Worm (Caenorhabditis elegans) whole organism, L2 larva: ENCODE measurements around the gene arrd-28.

Experiments used
- C34F6.9 ChIP-seq: fragments of 150-350 bp; optimal IDR thresholded peaks from 2 replicates; lab custom pipeline; 2014; ENCODE audit warnings: missing biosample characterization, missing genetic modification characterization
- F13H6.1 ChIP-seq: sonication (generic microtip); optimal IDR thresholded peaks from 2 replicates; lab custom pipeline; 2016; ENCODE audit warnings: missing genetic modification characterization, missing compliant biosample characterization
- R02D3.7 ChIP-seq: fragments of 150-350 bp; optimal IDR thresholded peaks from 2 replicates; lab custom pipeline; 2014; ENCODE audit warnings: missing biosample characterization, missing genetic modification characterization
- Y55F3AM.14 ChIP-seq: fragments of 200-800 bp; sonication (Bioruptor generic); optimal IDR thresholded peaks from 2 replicates; lab custom pipeline; 2018; ENCODE audit warnings: mild to moderate bottlenecking, missing genetic modification characterization, missing compliant biosample characterization
- ZK546.5 ChIP-seq: sonication (generic microtip); optimal IDR thresholded peaks from 2 replicates; lab custom pipeline; 2017; ENCODE audit warnings: missing biosample characterization, missing genetic modification characterization
- blmp-1 ChIP-seq: sonication (generic microtip); optimal IDR thresholded peaks from 2 replicates; lab custom pipeline; 2017; ENCODE audit warnings: missing genetic modification characterization, mild to moderate bottlenecking, missing compliant biosample characterization, antibody characterized with exemption, moderate library complexity; ENCODE audit not compliant: insufficient read depth
- ceh-16 ChIP-seq: fragments of 150-350 bp; optimal IDR thresholded peaks from 2 replicates; lab custom pipeline; 2014; ENCODE audit warnings: missing biosample characterization, missing genetic modification characterization
- ceh-82 ChIP-seq: fragments of 150-350 bp; optimal IDR thresholded peaks from 2 replicates; lab custom pipeline; 2014; ENCODE audit warnings: missing biosample characterization, missing genetic modification characterization
- crh-2 ChIP-seq: sonication (generic microtip); optimal IDR thresholded peaks from 2 replicates; lab custom pipeline; 2017; ENCODE audit warnings: missing biosample characterization, missing genetic modification characterization
- dmd-4 ChIP-seq: sonication (generic microtip); optimal IDR thresholded peaks from 2 replicates; lab custom pipeline; 2017; ENCODE audit warnings: missing biosample characterization, missing genetic modification characterization
- egl-27 ChIP-seq: sonication (generic microtip); optimal IDR thresholded peaks from 3 replicates; lab custom pipeline; 2017; ENCODE audit warnings: missing biosample characterization, missing genetic modification reagents, missing genetic modification characterization
- elt-3 ChIP-seq: sonication (generic microtip); optimal IDR thresholded peaks from 2 replicates; lab custom pipeline; 2017; ENCODE audit warnings: missing biosample characterization, missing genetic modification characterization
- fos-1 ChIP-seq: fragments of 150-350 bp; optimal IDR thresholded peaks from 2 replicates; lab custom pipeline; 2014; ENCODE audit warnings: missing biosample characterization, missing genetic modification characterization
- gmeb-1 ChIP-seq: fragments of 150-350 bp; optimal IDR thresholded peaks from 2 replicates; lab custom pipeline; 2014; ENCODE audit warnings: missing biosample characterization, missing genetic modification characterization
- lin-11 ChIP-seq: fragments of 150-350 bp; sonication (generic microtip); optimal IDR thresholded peaks from 2 replicates; lab custom pipeline; 2014; ENCODE audit warnings: missing biosample characterization, missing genetic modification characterization, inconsistent platforms, mixed read lengths
- lin-13 ChIP-seq: fragments of 150-350 bp; optimal IDR thresholded peaks from 2 replicates; lab custom pipeline; 2014; ENCODE audit warnings: missing biosample characterization, missing genetic modification reagents, missing genetic modification characterization
- lin-39 ChIP-seq: fragments of 150-350 bp; optimal IDR thresholded peaks from 2 replicates; lab custom pipeline; 2014; ENCODE audit warnings: missing biosample characterization, missing genetic modification reagents, missing genetic modification characterization
- lsy-2 ChIP-seq, 2 experiments: fragments of 150-350 bp in 1 of 2; sonication (generic microtip) in 1 of 2; optimal IDR thresholded peaks; 2 replicates each; lab custom pipeline; 2014 to 2017; ENCODE audit warnings: missing biosample characterization in 2 of 2, missing genetic modification characterization in 2 of 2
- mab-5 ChIP-seq: fragments of 150-350 bp; optimal IDR thresholded peaks from 2 replicates; lab custom pipeline; 2014; ENCODE audit warnings: missing biosample characterization, missing genetic modification characterization
- mbf-1 ChIP-seq: sonication (generic microtip); optimal IDR thresholded peaks from 2 replicates; lab custom pipeline; 2017; ENCODE audit warnings: missing biosample characterization, missing genetic modification characterization
- nhr-10 ChIP-seq: sonication (generic microtip); optimal IDR thresholded peaks from 2 replicates; lab custom pipeline; 2017; ENCODE audit warnings: missing biosample characterization, missing genetic modification characterization
- nhr-11 ChIP-seq: fragments of 150-350 bp; optimal IDR thresholded peaks from 2 replicates; lab custom pipeline; 2014; ENCODE audit warnings: missing biosample characterization, missing genetic modification characterization
- nhr-12 ChIP-seq: fragments of 150-350 bp; optimal IDR thresholded peaks from 2 replicates; lab custom pipeline; 2014; ENCODE audit warnings: missing biosample characterization, missing genetic modification characterization
- nhr-129 ChIP-seq: fragments of 150-350 bp; optimal IDR thresholded peaks from 2 replicates; lab custom pipeline; 2014; ENCODE audit warnings: missing biosample characterization, missing genetic modification characterization
- nhr-21 ChIP-seq: fragments of 150-350 bp; optimal IDR thresholded peaks from 2 replicates; lab custom pipeline; 2014; ENCODE audit warnings: missing biosample characterization, missing genetic modification characterization
- nhr-23 ChIP-seq: fragments of 150-350 bp; optimal IDR thresholded peaks from 2 replicates; lab custom pipeline; 2014; ENCODE audit warnings: missing biosample characterization, missing genetic modification reagents, missing genetic modification characterization
- nhr-237 ChIP-seq: fragments of 150-350 bp; optimal IDR thresholded peaks from 2 replicates; lab custom pipeline; 2014; ENCODE audit warnings: missing biosample characterization, missing genetic modification characterization
- nhr-25 ChIP-seq: fragments of 150-350 bp; sonication (generic microtip); optimal IDR thresholded peaks from 3 replicates; lab custom pipeline; 2014; ENCODE audit warnings: missing biosample characterization, missing genetic modification characterization
- nhr-77 ChIP-seq: fragments of 150-350 bp; optimal IDR thresholded peaks from 2 replicates; lab custom pipeline; 2014; ENCODE audit warnings: missing biosample characterization, missing genetic modification characterization
- sem-4 ChIP-seq: fragments of 150-350 bp; optimal IDR thresholded peaks from 2 replicates; lab custom pipeline; 2014; ENCODE audit warnings: missing biosample characterization, missing genetic modification reagents, missing genetic modification characterization
- sma-3 ChIP-seq: sonication (generic microtip); optimal IDR thresholded peaks from 2 replicates; lab custom pipeline; 2016; ENCODE audit warnings: missing genetic modification reagents, missing genetic modification characterization, missing compliant biosample characterization
- sma-9 ChIP-seq, 2 experiments: fragments of 150-350 bp in 1 of 2; sonication (generic microtip) in 1 of 2; optimal IDR thresholded peaks; 2 replicates each; lab custom pipeline; 2014 to 2016; ENCODE audit warnings: missing genetic modification characterization in 2 of 2, mild to moderate bottlenecking in 1 of 2, missing biosample characterization in 1 of 2, missing compliant biosample characterization in 1 of 2, missing genetic modification reagents in 1 of 2, moderate library complexity in 1 of 2
- snpc-4 ChIP-seq: fragments of 150-350 bp; optimal IDR thresholded peaks from 2 replicates; lab custom pipeline; 2014; ENCODE audit warnings: missing biosample characterization, missing genetic modification characterization
- unc-39 ChIP-seq: fragments of 150-350 bp; optimal IDR thresholded peaks from 2 replicates; lab custom pipeline; 2014; ENCODE audit warnings: missing biosample characterization, missing genetic modification characterization
- unc-55 ChIP-seq: fragments of 150-350 bp; sonication (generic microtip); optimal IDR thresholded peaks from 3 replicates; lab custom pipeline; 2014; ENCODE audit warnings: missing biosample characterization, missing genetic modification reagents, missing genetic modification characterization
- unc-62 ChIP-seq: fragments of 150-350 bp; optimal IDR thresholded peaks from 2 replicates; lab custom pipeline; 2014; ENCODE audit warnings: missing biosample characterization, missing genetic modification reagents, missing genetic modification characterization
- zag-1 ChIP-seq: fragments of 150-350 bp; optimal IDR thresholded peaks from 2 replicates; lab custom pipeline; 2014; ENCODE audit warnings: missing biosample characterization, missing genetic modification characterization
- ztf-11 ChIP-seq: sonication (generic microtip); optimal IDR thresholded peaks from 2 replicates; lab custom pipeline; 2017; ENCODE audit warnings: missing biosample characterization, missing genetic modification characterization
- ztf-4 ChIP-seq: fragments of 150-350 bp; optimal IDR thresholded peaks from 2 replicates; lab custom pipeline; 2014; ENCODE audit warnings: missing biosample characterization, missing genetic modification characterization

Gene arrd-28

DNA sequence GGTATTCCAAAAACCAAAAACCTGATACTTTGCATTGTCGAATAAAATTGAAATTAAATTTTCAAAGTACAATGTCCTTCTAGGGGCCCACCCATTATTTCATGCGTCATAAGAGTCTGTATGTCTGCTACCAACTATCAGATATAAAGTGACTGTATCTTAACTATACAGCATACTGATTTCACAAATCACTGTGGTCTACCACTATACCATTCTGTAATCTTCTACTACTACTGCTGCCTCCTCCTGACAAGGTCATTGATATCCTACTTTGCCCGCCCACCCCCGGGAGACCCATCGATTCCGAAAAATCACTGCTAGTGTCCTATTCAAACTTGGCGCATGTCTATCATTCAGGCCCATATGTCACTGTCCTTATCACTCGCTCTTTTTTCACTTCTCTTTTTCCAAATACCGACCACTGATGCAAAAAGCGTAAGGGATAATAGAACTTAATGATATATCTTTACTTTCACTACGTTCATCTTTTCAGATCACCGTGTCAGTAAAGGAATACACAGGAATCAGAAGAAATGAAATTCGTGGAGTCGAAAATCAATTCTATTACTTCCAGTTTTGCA, 11.7 kb upstream of the arrd-28 start, which contains the start of gene C07A4.2:
C07A4.2 (plus strand) TSS at position 195 of the 581 bp plus-strand sequence.
- TF ChIP-seq lin-39 (no peak), nhr-129 (tag; lab: Kevin White, UChicago) (no peak), dmd-4 (no peak), R02D3.7 (tag; lab: Kevin White, UChicago) (no peak), zag-1 (no peak), ztf-11 (tag; lab: Kevin White, UChicago) (no peak), Y55F3AM.14 (no peak)

DNA sequence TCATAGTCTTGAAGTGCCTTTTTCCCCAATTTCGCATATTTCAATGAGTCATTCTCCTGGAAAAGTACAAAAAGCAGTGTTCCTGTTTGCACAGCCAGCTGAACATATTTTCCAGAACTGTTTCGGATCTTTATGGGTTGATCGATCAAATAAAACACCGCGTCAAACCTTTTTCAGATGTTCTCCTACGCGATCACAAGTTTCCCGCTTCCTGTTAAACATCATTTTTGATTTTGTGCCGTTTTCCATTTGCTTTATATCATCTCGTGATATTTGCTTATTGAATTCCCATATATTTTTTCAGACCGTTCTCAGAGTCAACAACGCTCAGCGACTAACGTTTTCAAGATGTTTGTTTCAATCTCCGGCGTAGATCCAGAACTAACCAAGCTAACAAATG, 9.1 kb upstream of the arrd-28 start, which contains the start of gene C07A4.3:
C07A4.3 (plus strand) TSS at position 301 of the 400 bp plus-strand sequence.
- TF ChIP-seq elt-3 (tag; lab: Kevin White, UChicago): no peak
- no peak for TF ChIP-seq egl-27 (tag; lab: Kevin White, UChicago)
- no peak for TF ChIP-seq unc-55 (GFP tag; lab: Kevin White, UChicago)
- no peak for TF ChIP-seq Y55F3AM.14
- no peak for TF ChIP-seq ceh-16

DNA sequence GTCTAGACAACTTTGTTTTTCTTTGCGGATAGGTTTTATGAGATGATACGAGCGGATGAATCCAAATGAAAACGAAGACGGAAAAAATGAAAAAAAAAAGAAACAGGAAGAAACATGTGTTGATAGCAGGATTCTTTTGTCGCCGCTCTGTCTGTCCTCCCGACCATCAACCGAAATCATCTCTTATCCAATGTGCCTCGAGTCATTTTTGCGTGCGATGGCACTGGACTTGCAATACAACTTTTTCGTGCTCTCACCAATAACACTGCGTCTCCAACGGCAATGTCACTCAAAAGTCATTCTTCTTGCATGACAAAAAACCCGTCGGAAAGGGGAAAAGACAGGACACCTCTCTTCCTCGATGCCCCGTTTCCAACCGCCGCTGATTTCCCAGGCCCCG, 7.5 kb upstream of the arrd-28 start, which contains the start of gene ncs-4:
ncs-4 (plus strand) TSS at position 227 of the 400 bp plus-strand sequence.
- TF ChIP-seq sma-9 (GFP tag; optimal IDR thresholded peaks at IDR 0.05; lab: Kevin White, UChicago): peak; percentile 53
- TF ChIP-seq sma-9 (tag; optimal IDR thresholded peaks at IDR 0.05; lab: Kevin White, UChicago): no peak
- no peak for TF ChIP-seq crh-2
- no peak for TF ChIP-seq ceh-16
- no peak for TF ChIP-seq unc-62 (GFP tag; lab: Kevin White, UChicago)
- peak; percentile 48 for TF ChIP-seq F13H6.1
- peak; percentile 61 for TF ChIP-seq nhr-129 (tag; lab: Kevin White, UChicago)
- no peak for TF ChIP-seq blmp-1

DNA sequence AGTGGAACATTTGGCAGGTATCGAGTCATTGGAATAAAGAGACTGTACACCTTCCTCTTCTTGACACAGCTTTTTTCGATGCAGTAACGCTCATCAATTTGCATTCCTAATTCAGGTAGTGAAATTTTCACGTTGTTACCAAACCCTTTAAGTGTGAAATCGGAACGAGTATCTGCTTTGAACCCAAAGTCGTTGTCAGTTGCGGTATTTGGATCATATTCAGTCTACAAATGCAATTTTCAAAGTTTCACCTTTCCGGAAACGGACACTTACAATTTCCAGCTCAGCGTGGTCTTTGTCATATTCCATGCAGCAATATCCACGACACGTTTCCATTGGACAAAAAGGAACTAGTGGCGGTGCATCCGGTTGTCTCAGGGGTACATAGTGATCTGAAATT, 1.2 kb upstream of the arrd-28 start:
- no peak for TF ChIP-seq ceh-16
- no peak for TF ChIP-seq ceh-82
- no peak for TF ChIP-seq zag-1
- TF ChIP-seq unc-39 (tag; lab: Kevin White, UChicago): no peak
- no peak for TF ChIP-seq mbf-1 (tag; lab: Kevin White, UChicago)

DNA sequence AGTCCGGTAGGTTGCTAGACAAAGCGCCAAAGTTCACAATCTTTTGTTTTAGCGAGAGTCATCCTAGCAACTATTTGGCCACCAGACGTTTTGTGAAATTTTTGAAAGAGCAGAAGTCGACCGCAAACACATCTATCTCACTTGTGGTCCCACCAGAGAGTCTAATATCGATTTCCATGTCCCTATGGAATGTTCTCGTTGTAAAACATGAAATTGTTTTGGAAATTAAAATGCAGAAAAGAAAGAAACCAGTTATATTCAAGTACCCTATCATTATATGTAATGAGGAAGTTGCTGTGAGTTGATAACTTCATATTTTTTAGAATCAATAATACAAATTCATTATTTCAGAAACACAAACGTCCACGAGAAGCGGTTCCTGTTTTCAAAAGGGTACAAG, 913 bp downstream of the arrd-28 start:
- TF ChIP-seq lsy-2 (tag; optimal IDR thresholded peaks at IDR 0.05; lab: Kevin White, UChicago) (no peak), crh-2 (no peak), snpc-4 (tag; lab: Kevin White, UChicago) (no peak), nhr-237 (tag; lab: Kevin White, UChicago) (no peak), nhr-129 (tag; lab: Kevin White, UChicago) (no peak), ZK546.5 (no peak), nhr-11 (tag; lab: Kevin White, UChicago) (no peak), C34F6.9 (no peak), nhr-12 (tag; lab: Kevin White, UChicago) (no peak), sem-4 (tag; lab: Kevin White, UChicago) (no peak), ceh-82 (no peak), fos-1 (tag; lab: Kevin White, UChicago) (no peak), lin-13 (GFP tag; lab: Kevin White, UChicago) (no peak), nhr-10 (tag; lab: Kevin White, UChicago) (no peak), nhr-21 (tag; lab: Kevin White, UChicago) (no peak), blmp-1 (no peak), mbf-1 (tag; lab: Kevin White, UChicago) (no peak), gmeb-1 (tag; lab: Kevin White, UChicago) (no peak)

DNA sequence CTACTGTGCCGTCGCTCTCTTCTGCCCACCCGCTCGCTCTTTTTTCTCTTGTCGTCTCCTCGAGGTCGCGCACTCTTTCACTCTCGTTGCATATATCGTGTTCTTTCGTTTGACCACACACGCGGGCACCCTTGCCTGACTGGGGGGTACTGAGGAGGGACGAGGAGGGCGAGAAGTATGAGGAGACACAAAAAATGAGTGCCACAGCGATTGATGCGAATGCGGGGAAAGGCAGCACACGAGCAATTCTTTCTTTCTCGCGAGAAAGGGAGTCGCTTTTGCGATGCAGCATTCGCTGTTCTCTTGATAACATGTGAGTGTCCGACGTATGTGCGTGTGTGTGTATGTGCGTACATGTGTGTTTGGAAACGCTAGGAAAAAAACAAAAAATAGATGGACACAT, 4.7 kb downstream of the arrd-28 start:
- TF ChIP-seq sma-3 (GFP tag; lab: Kevin White, UChicago): peak; percentile 34
- TF ChIP-seq snpc-4 (tag; lab: Kevin White, UChicago): peak; percentile 50
- no peak for TF ChIP-seq unc-39 (tag; lab: Kevin White, UChicago)
- no peak for TF ChIP-seq nhr-10 (tag; lab: Kevin White, UChicago)
- peak; percentile 59 for TF ChIP-seq lin-13 (GFP tag; lab: Kevin White, UChicago)
- TF ChIP-seq R02D3.7 (tag; lab: Kevin White, UChicago): no peak
- peak; percentile 85 for TF ChIP-seq unc-55 (GFP tag; lab: Kevin White, UChicago)
- TF ChIP-seq nhr-129 (tag; lab: Kevin White, UChicago): peak; percentile 95
- TF ChIP-seq nhr-23 (tag; lab: Kevin White, UChicago): no peak
- TF ChIP-seq mbf-1 (tag; lab: Kevin White, UChicago): no peak
- TF ChIP-seq ZK546.5: no peak
- no peak for TF ChIP-seq nhr-12 (tag; lab: Kevin White, UChicago)
- peak; percentile 74 for TF ChIP-seq nhr-21 (tag; lab: Kevin White, UChicago)
- TF ChIP-seq nhr-11 (tag; lab: Kevin White, UChicago): no peak
- TF ChIP-seq lin-39: no peak
- peak; percentile 83 for TF ChIP-seq crh-2
- peak; percentile 64 for TF ChIP-seq lin-11 (tag; lab: Kevin White, UChicago)
- TF ChIP-seq ztf-4 (tag; lab: Kevin White, UChicago): peak; percentile 83
- peak; percentile 92 for TF ChIP-seq C34F6.9
- peak; percentile 81 for TF ChIP-seq fos-1 (tag; lab: Kevin White, UChicago)
- TF ChIP-seq nhr-77 (tag; lab: Kevin White, UChicago): no peak
- peak; percentile 25 to 73 for TF ChIP-seq lsy-2 (tag; optimal IDR thresholded peaks at IDR 0.05; lab: Kevin White, UChicago)
- no peak for TF ChIP-seq dmd-4
- TF ChIP-seq nhr-25 (tag; lab: Kevin White, UChicago): peak; percentile 11
- TF ChIP-seq mab-5 (tag; lab: Kevin White, UChicago): no peak
- TF ChIP-seq Y55F3AM.14: peak; percentile 50
- peak; percentile 69 for TF ChIP-seq sem-4 (tag; lab: Kevin White, UChicago)
- peak; percentile 79 for TF ChIP-seq egl-27 (tag; lab: Kevin White, UChicago)
